Worm (Caenorhabditis elegans) whole organism, L4 larva: ENCODE results near the gene srv-2.
A peak's percentile ranks its signal among the peaks of the same experiment; 100 is the strongest.

Source experiments
- F26F4.8 ChIP-seq: fragments of 200-800 bp; sonication (Bioruptor generic); conservative IDR thresholded peaks from 2 replicates; pipeline ENCODE4 v1.3.6; 2022; ENCODE audit warnings: missing genetic modification characterization, missing compliant biosample characterization
- F37D6.2 ChIP-seq: sonication (generic microtip); optimal IDR thresholded peaks from 2 replicates; lab custom pipeline; 2016; ENCODE audit warnings: mild to moderate bottlenecking, missing genetic modification characterization, missing compliant biosample characterization
- R02D3.7 ChIP-seq: fragments of 150-350 bp; sonication (generic microtip); optimal IDR thresholded peaks from 3 replicates; lab custom pipeline; 2014; ENCODE audit warnings: missing biosample characterization, missing genetic modification characterization
- Y105C5A.15 ChIP-seq: fragments of 200-800 bp; sonication (Bioruptor generic); IDR thresholded peaks from 2 replicates; pipeline ENCODE4 v1.3.6; 2022; ENCODE audit warnings: missing genetic modification characterization, missing compliant biosample characterization
- aha-1 ChIP-seq: fragments of 150-350 bp; peaks from one replicate; lab custom pipeline; 2014; ENCODE audit warnings: missing biosample characterization, missing genetic modification characterization
- attf-4 ChIP-seq: sonication (generic microtip); optimal IDR thresholded peaks from 3 replicates; lab custom pipeline; 2017; ENCODE audit warnings: missing biosample characterization, missing genetic modification characterization
- ceh-28 ChIP-seq: fragments of 150-350 bp; optimal IDR thresholded peaks from 2 replicates; lab custom pipeline; 2014; ENCODE audit warnings: missing biosample characterization, missing genetic modification reagents, missing genetic modification characterization
- ces-1 ChIP-seq: fragments of 150-350 bp; sonication (generic microtip); optimal IDR thresholded peaks from 4 replicates; lab custom pipeline; 2014; ENCODE audit warnings: missing biosample characterization, missing genetic modification reagents, missing genetic modification characterization
- cey-2 ChIP-seq: sonication (generic microtip); optimal IDR thresholded peaks from 3 replicates; lab custom pipeline; 2017; ENCODE audit warnings: missing genetic modification characterization, mild to moderate bottlenecking, missing compliant biosample characterization, antibody characterized with exemption, borderline replicate concordance; ENCODE audit not compliant: insufficient read depth
- dmd-6 ChIP-seq: fragments of 200-800 bp; sonication (Bioruptor generic); IDR thresholded peaks from 2 replicates; pipeline ENCODE4 v1.3.6; 2022; ENCODE audit warnings: missing genetic modification reagents, missing genetic modification characterization, missing compliant biosample characterization
- dpl-1 ChIP-seq: fragments of 150-350 bp; optimal IDR thresholded peaks from 2 replicates; lab custom pipeline; 2014; ENCODE audit warnings: missing biosample characterization, missing genetic modification reagents, missing genetic modification characterization
- duxl-1 ChIP-seq: sonication (generic microtip); optimal IDR thresholded peaks from 2 replicates; lab custom pipeline; 2016; ENCODE audit warnings: mild to moderate bottlenecking, missing genetic modification characterization, moderate library complexity, missing compliant biosample characterization; ENCODE audit not compliant: poor library complexity
- egl-27 ChIP-seq: sonication (generic microtip); optimal IDR thresholded peaks from 3 replicates; lab custom pipeline; 2017; ENCODE audit warnings: missing biosample characterization, missing genetic modification reagents, missing genetic modification characterization
- hif-1 ChIP-seq, 2 experiments: sonication (generic microtip); optimal IDR thresholded peaks; 2 replicates each; lab custom pipeline; 2016 to 2017; ENCODE audit warnings: missing compliant biosample characterization in 2 of 2, missing genetic modification characterization in 2 of 2, missing genetic modification reagents in 2 of 2, missing genotype in 2 of 2, mild to moderate bottlenecking in 1 of 2
- hlh-11 ChIP-seq: fragments of 200-800 bp; sonication (Bioruptor generic); optimal IDR thresholded peaks from 2 replicates; lab custom pipeline; 2018; ENCODE audit warnings: mild to moderate bottlenecking, missing genetic modification characterization, missing compliant biosample characterization
- jun-1 ChIP-seq: fragments of 150-350 bp; optimal IDR thresholded peaks from 2 replicates; lab custom pipeline; 2014; ENCODE audit warnings: missing biosample characterization, missing genetic modification reagents, missing genetic modification characterization
- lin-15B ChIP-seq: fragments of 150-350 bp; sonication (generic microtip); optimal IDR thresholded peaks from 3 replicates; lab custom pipeline; 2014; ENCODE audit warnings: missing biosample characterization, missing genetic modification characterization
- lin-29 ChIP-seq: fragments of 200-800 bp; sonication (Bioruptor generic); IDR thresholded peaks from 2 replicates; pipeline ENCODE4 v1.3.6; 2022; ENCODE audit warnings: missing genetic modification reagents, missing genetic modification characterization, missing compliant biosample characterization
- lin-39 ChIP-seq: fragments of 150-350 bp; optimal IDR thresholded peaks from 2 replicates; lab custom pipeline; 2014; ENCODE audit warnings: missing biosample characterization, missing genetic modification reagents, missing genetic modification characterization
- lir-3 ChIP-seq: sonication (generic microtip); optimal IDR thresholded peaks from 2 replicates; lab custom pipeline; 2016; ENCODE audit warnings: mild to moderate bottlenecking, missing genetic modification characterization, missing compliant biosample characterization
- madf-5 ChIP-seq, 2 experiments: fragments of 200-800 bp; sonication (Bioruptor generic); IDR thresholded peaks; 2 replicates each; pipeline ENCODE4 v1.3.6; 2022; ENCODE audit warnings: missing compliant biosample characterization in 2 of 2, missing genetic modification characterization in 2 of 2
- mdl-1 ChIP-seq, 2 experiments: fragments of 150-350 bp in 1 of 2; sonication (generic microtip) in 1 of 2; optimal IDR thresholded peaks; 2 replicates each; lab custom pipeline; 2014 to 2017; ENCODE audit warnings: missing biosample characterization in 2 of 2, missing genetic modification characterization in 2 of 2
- mdt-29 ChIP-seq: fragments of 200-800 bp; sonication (Bioruptor generic); IDR thresholded peaks from 2 replicates; pipeline ENCODE4 v1.3.6; 2022; ENCODE audit warnings: missing genetic modification reagents, missing genetic modification characterization, missing compliant biosample characterization
- mes-2 ChIP-seq: sonication (generic microtip); optimal IDR thresholded peaks from 2 replicates; lab custom pipeline; 2016; ENCODE audit warnings: missing genotype, mild to moderate bottlenecking, missing genetic modification characterization, missing compliant biosample characterization; ENCODE audit not compliant: poor library complexity, severe bottlenecking
- mxl-2 ChIP-seq: fragments of 200-800 bp; sonication (Bioruptor generic); conservative IDR thresholded peaks from 2 replicates; pipeline ENCODE4 v1.3.6; 2022; ENCODE audit warnings: missing genetic modification reagents, missing genetic modification characterization, missing compliant biosample characterization
- mxl-3 ChIP-seq: fragments of 200-800 bp; sonication (Bioruptor generic); optimal IDR thresholded peaks from 2 replicates; lab custom pipeline; 2018; ENCODE audit warnings: mild to moderate bottlenecking, missing genetic modification characterization, missing compliant biosample characterization
- nhr-10 ChIP-seq: fragments of 150-350 bp; optimal IDR thresholded peaks from 2 replicates; lab custom pipeline; 2014; ENCODE audit warnings: missing biosample characterization, missing genetic modification characterization
- nhr-11 ChIP-seq: fragments of 150-350 bp; optimal IDR thresholded peaks from 2 replicates; lab custom pipeline; 2014; ENCODE audit warnings: missing biosample characterization, missing genetic modification characterization
- pha-4 ChIP-seq, 2 experiments: fragments of 150-350 bp in 1 of 2; fragments of 200-800 bp in 1 of 2; sonication (Bioruptor generic) in 1 of 2; IDR thresholded peaks in 1 of 2; optimal IDR thresholded peaks in 1 of 2; 2 replicates each; pipeline versions ENCODE4 v1.3.6 to Lab custom; 2014 to 2022; ENCODE audit warnings: missing genetic modification characterization in 2 of 2, missing genetic modification reagents in 2 of 2, missing biosample characterization in 1 of 2, missing compliant biosample characterization in 1 of 2
- pqm-1 ChIP-seq: sonication (generic microtip); optimal IDR thresholded peaks from 2 replicates; lab custom pipeline; 2017; ENCODE audit warnings: missing biosample characterization, missing genetic modification characterization
- spr-3 ChIP-seq: fragments of 200-800 bp; sonication (Bioruptor generic); optimal IDR thresholded peaks from 2 replicates; lab custom pipeline; 2018; ENCODE audit warnings: mild to moderate bottlenecking, missing genetic modification characterization, missing compliant biosample characterization
- unc-130 ChIP-seq: sonication (generic microtip); optimal IDR thresholded peaks from 2 replicates; lab custom pipeline; 2016; ENCODE audit warnings: missing genetic modification reagents, missing genetic modification characterization, missing compliant biosample characterization
- unc-62 ChIP-seq, 3 experiments: fragments of 150-350 bp in 1 of 3; sonication (generic microtip); optimal IDR thresholded peaks in 2 of 3; peaks in 1 of 3; 1 replicate in 1 of 3; 2 replicates in 2 of 3; lab custom pipeline; 2014 to 2017; ENCODE audit warnings: missing biosample characterization in 3 of 3, missing genetic modification characterization in 3 of 3, missing genetic modification reagents in 3 of 3, missing genotype in 1 of 3
- zag-1 ChIP-seq: fragments of 150-350 bp; optimal IDR thresholded peaks from 2 replicates; lab custom pipeline; 2014; ENCODE audit warnings: missing biosample characterization, missing genetic modification characterization
- ztf-7 ChIP-seq: fragments of 150-350 bp; optimal IDR thresholded peaks from 2 replicates; lab custom pipeline; 2014; ENCODE audit warnings: missing biosample characterization, missing genetic modification characterization

The srv-2 gene

ce11 chrII:10602184-10602583, at the start of gene srv-2:
Gene srv-2 (minus strand): TSS chrII:10602284.
- TF ChIP-seq ceh-28 (tag; lab: Kevin White, UChicago) (no peak), duxl-1 (tag; lab: Kevin White, UChicago) (no peak), mxl-2 (GFP tag; lab: Robert Waterston, UW) (no peak), R02D3.7 (tag; lab: Kevin White, UChicago) (no peak), attf-4 (no peak), lir-3 (tag; lab: Kevin White, UChicago) (no peak), zag-1 (no peak), ztf-7 (no peak), spr-3 (GFP tag; lab: Kevin White, UChicago) (no peak), cey-2 (tag; lab: Kevin White, UChicago) (no peak), dpl-1 (GFP tag; lab: Kevin White, UChicago) (no peak), nhr-10 (tag; lab: Kevin White, UChicago) (no peak), lin-15B (tag; lab: Kevin White, UChicago) (no peak), ces-1 (no peak), unc-130 (GFP tag; lab: Kevin White, UChicago) (no peak), mes-2 (no peak), mxl-3 (GFP tag; lab: Kevin White, UChicago) (no peak)

DNA sequence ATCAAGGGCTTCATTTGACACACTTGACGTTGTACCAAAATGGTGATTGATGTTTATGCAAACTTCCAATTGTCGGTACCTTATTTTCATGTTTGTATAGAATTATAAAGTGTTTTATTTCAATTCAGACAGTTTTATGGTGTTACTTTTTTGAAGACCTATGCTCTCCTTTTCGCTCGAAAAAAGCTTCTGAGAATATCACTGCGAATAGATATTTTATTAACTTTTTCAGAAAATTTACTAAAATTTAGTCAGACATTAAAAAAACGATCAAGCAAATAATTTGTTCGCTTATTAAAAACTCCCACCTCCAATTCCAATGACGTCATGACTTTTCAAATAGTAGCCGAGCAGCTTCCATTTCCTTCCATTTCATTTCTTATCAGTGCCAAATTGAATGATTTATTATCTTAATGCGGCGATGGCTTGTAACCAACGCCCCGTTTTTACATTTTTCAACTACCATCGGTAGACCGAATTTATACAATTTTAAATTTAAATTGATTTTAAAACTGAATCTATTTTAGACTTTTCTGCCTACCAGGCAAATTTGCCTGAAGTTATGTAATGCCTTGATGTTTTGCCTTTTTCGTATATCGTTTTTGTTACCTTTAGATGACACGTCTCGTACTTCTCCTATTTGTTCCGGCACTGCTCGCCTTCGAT, 45.0 kb upstream of the srv-2 start, which contains the start of gene M28.10:
Gene M28.10, plus strand, starts transcription at position 616 of the 666 bp plus-strand sequence.
- TF ChIP-seq aha-1 (tag; lab: Kevin White, UChicago) (no peak), hlh-11 (peak; percentile 10), pqm-1 (tag; lab: Kevin White, UChicago) (peak; percentile 15), unc-62 (GFP tag; optimal IDR thresholded peaks at IDR 0.05 in 1 of 2; lab: Kevin White, UChicago) (peak in 1 of 2 experiments; percentile 97), unc-62 (tag; optimal IDR thresholded peaks at IDR 0.05; lab: Kevin White, UChicago) (no peak)

DNA sequence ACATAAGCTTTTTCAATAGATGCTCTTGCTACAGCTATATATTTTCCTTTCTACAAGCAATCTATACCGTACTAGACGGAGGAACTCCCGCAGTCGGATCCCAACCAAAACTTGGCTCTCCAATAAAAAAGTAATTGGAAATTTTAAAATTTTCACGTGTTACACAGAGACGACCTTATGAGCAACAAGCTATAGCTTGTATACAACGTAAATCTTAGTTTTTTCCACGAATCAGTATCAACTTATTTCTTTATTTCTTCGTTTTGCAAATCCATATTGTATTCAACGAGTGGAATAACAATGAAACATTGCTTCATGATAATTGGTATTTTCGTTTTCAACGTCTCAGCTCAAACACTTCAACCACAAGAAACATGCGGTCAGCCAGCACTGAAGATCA, 41.3 kb upstream of the srv-2 start, which contains the start of gene M28.4:
Gene M28.4, plus strand, starts transcription at position 301 of the 400 bp plus-strand sequence.
- TF ChIP-seq F26F4.8 (GFP tag; lab: Robert Waterston, UW) = no peak
- TF ChIP-seq mdt-29 = no peak
- TF ChIP-seq pqm-1 (tag; lab: Kevin White, UChicago) = no peak
- no peak for TF ChIP-seq dmd-6 (GFP tag; lab: Robert Waterston, UW)
- no peak for TF ChIP-seq pha-4 (GFP tag; IDR thresholded peaks at IDR 0.05; lab: Robert Waterston, UW)
- TF ChIP-seq pha-4 (tag; optimal IDR thresholded peaks at IDR 0.05; lab: Kevin White, UChicago) = no peak
- TF ChIP-seq hif-1 (tag; optimal IDR thresholded peaks at IDR 0.05; lab: Kevin White, UChicago) = no peak
- TF ChIP-seq nhr-11 = no peak
- no peak for TF ChIP-seq lin-29 (GFP tag; lab: Robert Waterston, UW)
- TF ChIP-seq cey-2 (tag; lab: Kevin White, UChicago) = no peak
- TF ChIP-seq Y105C5A.15 (GFP tag; lab: Robert Waterston, UW) = no peak
- TF ChIP-seq mdl-1 (tag; optimal IDR thresholded peaks at IDR 0.05; lab: Kevin White, UChicago) = no peak
- no peak for TF ChIP-seq madf-5 (GFP tag; IDR thresholded peaks at IDR 0.05; lab: Robert Waterston, UW)
- no peak for TF ChIP-seq mes-2
- no peak for TF ChIP-seq lir-3 (tag; lab: Kevin White, UChicago)
- TF ChIP-seq jun-1 (tag; lab: Kevin White, UChicago) = no peak
- no peak for TF ChIP-seq egl-27 (tag; lab: Kevin White, UChicago)
- no peak for TF ChIP-seq F37D6.2 (tag; lab: Kevin White, UChicago)
- TF ChIP-seq lin-39 (tag; lab: Kevin White, UChicago) = no peak
